Worm (Caenorhabditis elegans) whole organism, L1 larva: ENCODE data around the gene tftc-3.

ENCODE experiments used
- C04F5.9 ChIP-seq: sonication (generic microtip); optimal IDR thresholded peaks from 2 replicates; lab custom pipeline; 2016; ENCODE audit warnings: missing genetic modification characterization, missing compliant biosample characterization
- C16A3.4 ChIP-seq: fragments of 150-350 bp; optimal IDR thresholded peaks from 2 replicates; lab custom pipeline; 2014; ENCODE audit warnings: missing biosample characterization, missing genetic modification characterization
- C34B4.2 ChIP-seq: sonication (generic microtip); optimal IDR thresholded peaks from 2 replicates; lab custom pipeline; 2017; ENCODE audit warnings: mild to moderate bottlenecking, missing genetic modification characterization, missing compliant biosample characterization
- aha-1 ChIP-seq: fragments of 150-350 bp; optimal IDR thresholded peaks from 2 replicates; lab custom pipeline; 2014; ENCODE audit warnings: missing biosample characterization, missing genetic modification characterization
- alr-1 ChIP-seq: fragments of 200-800 bp; sonication (Bioruptor generic); optimal IDR thresholded peaks from 2 replicates; lab custom pipeline; 2018; ENCODE audit warnings: borderline replicate concordance, mild to moderate bottlenecking, missing genetic modification characterization, missing compliant biosample characterization
- aly-2 ChIP-seq: fragments of 150-350 bp; optimal IDR thresholded peaks from 2 replicates; lab custom pipeline; 2014; ENCODE audit warnings: missing biosample characterization, missing genetic modification characterization
- blmp-1 ChIP-seq: fragments of 150-350 bp; optimal IDR thresholded peaks from 2 replicates; lab custom pipeline; 2014; ENCODE audit warnings: missing biosample characterization, missing genetic modification characterization
- ceh-8 ChIP-seq: fragments of 200-800 bp; sonication (Bioruptor generic); optimal IDR thresholded peaks from 2 replicates; lab custom pipeline; 2018; ENCODE audit warnings: mild to moderate bottlenecking, missing genetic modification characterization, moderate library complexity, missing compliant biosample characterization
- ceh-82 ChIP-seq, 3 experiments: fragments of 150-350 bp in 1 of 3; sonication (generic microtip) in 2 of 3; optimal IDR thresholded peaks; 2 replicates each; lab custom pipeline; 2014 to 2017; ENCODE audit warnings: missing biosample characterization in 3 of 3, missing genetic modification characterization in 3 of 3
- ceh-90 ChIP-seq: sonication (generic microtip); optimal IDR thresholded peaks from 2 replicates; lab custom pipeline; 2016; ENCODE audit warnings: missing genetic modification characterization, missing compliant biosample characterization
- dpl-1 ChIP-seq, 3 experiments: fragments of 150-350 bp in 2 of 3; sonication (generic microtip) in 1 of 3; optimal IDR thresholded peaks; 2 replicates each; lab custom pipeline; 2014 to 2017; ENCODE audit warnings: missing biosample characterization in 3 of 3, missing genetic modification characterization in 3 of 3, missing genetic modification reagents in 3 of 3
- efl-3 ChIP-seq: fragments of 200-800 bp; sonication (Bioruptor generic); optimal IDR thresholded peaks from 2 replicates; lab custom pipeline; 2018; ENCODE audit warnings: mild to moderate bottlenecking, missing genetic modification characterization, missing compliant biosample characterization
- egl-13 ChIP-seq: sonication (generic microtip); optimal IDR thresholded peaks from 2 replicates; lab custom pipeline; 2016; ENCODE audit warnings: missing genotype, missing genetic modification reagents, missing genetic modification characterization, missing compliant biosample characterization
- egl-27 ChIP-seq, 2 experiments: fragments of 150-350 bp in 1 of 2; sonication (generic microtip); optimal IDR thresholded peaks; 3 replicates each; lab custom pipeline; 2017 to 2018; ENCODE audit warnings: missing biosample characterization in 2 of 2, missing genetic modification characterization in 2 of 2, missing genetic modification reagents in 2 of 2
- elt-2 ChIP-seq: sonication (generic microtip); optimal IDR thresholded peaks from 2 replicates; lab custom pipeline; 2016; ENCODE audit warnings: missing genetic modification characterization, mild to moderate bottlenecking, inconsistent platforms, missing compliant biosample characterization, missing genetic modification reagents
- ets-5 ChIP-seq: fragments of 200-800 bp; sonication (Bioruptor generic); IDR thresholded peaks from 2 replicates; pipeline ENCODE4 v1.3.6; 2022; ENCODE audit warnings: missing genetic modification characterization, missing compliant biosample characterization
- fkh-10 ChIP-seq: sonication (generic microtip); optimal IDR thresholded peaks from 2 replicates; lab custom pipeline; 2017; ENCODE audit warnings: missing biosample characterization, missing genetic modification reagents, missing genetic modification characterization
- fkh-8 ChIP-seq: sonication (generic microtip); optimal IDR thresholded peaks from 2 replicates; lab custom pipeline; 2016; ENCODE audit warnings: mild to moderate bottlenecking, missing genetic modification characterization, missing compliant biosample characterization
- hlh-17 ChIP-seq: fragments of 200-800 bp; sonication (Bioruptor generic); optimal IDR thresholded peaks from 2 replicates; lab custom pipeline; 2018; ENCODE audit warnings: missing genetic modification characterization, mild to moderate bottlenecking, missing compliant biosample characterization, moderate library complexity, borderline replicate concordance
- hpl-2 ChIP-seq: fragments of 150-350 bp; optimal IDR thresholded peaks from 2 replicates; lab custom pipeline; 2014; ENCODE audit warnings: missing biosample characterization, missing genetic modification reagents, missing genetic modification characterization
- irx-1 ChIP-seq: sonication (generic microtip); optimal IDR thresholded peaks from 2 replicates; lab custom pipeline; 2016; ENCODE audit warnings: missing genetic modification characterization, missing compliant biosample characterization
- isw-1 ChIP-seq: fragments of 200-800 bp; sonication (Bioruptor generic); IDR thresholded peaks from 2 replicates; pipeline ENCODE4 v1.3.6; 2022; ENCODE audit warnings: missing genetic modification characterization, missing compliant biosample characterization
- lin-14 ChIP-seq: fragments of 200-800 bp; sonication (Bioruptor generic); optimal IDR thresholded peaks from 2 replicates; lab custom pipeline; 2018; ENCODE audit warnings: mild to moderate bottlenecking, missing genetic modification characterization, moderate library complexity, missing compliant biosample characterization
- lsy-2 ChIP-seq, 2 experiments: fragments of 150-350 bp; optimal IDR thresholded peaks; 2 replicates each; lab custom pipeline; 2014; ENCODE audit warnings: missing biosample characterization in 2 of 2, missing genetic modification characterization in 2 of 2
- mab-9 ChIP-seq: fragments of 200-800 bp; sonication (Bioruptor generic); IDR thresholded peaks from 2 replicates; pipeline ENCODE4 v1.3.6; 2022; ENCODE audit warnings: missing genetic modification reagents, missing genetic modification characterization, missing compliant biosample characterization
- mdl-1 ChIP-seq, 2 experiments: fragments of 150-350 bp; optimal IDR thresholded peaks; 2 replicates each; lab custom pipeline; 2014 to 2017; ENCODE audit warnings: missing biosample characterization in 2 of 2, missing genetic modification characterization in 2 of 2, inconsistent platforms in 1 of 2
- mef-2 ChIP-seq: fragments of 150-350 bp; optimal IDR thresholded peaks from 2 replicates; lab custom pipeline; 2014; ENCODE audit warnings: missing biosample characterization, missing genetic modification characterization
- nhr-12 ChIP-seq: sonication (generic microtip); optimal IDR thresholded peaks from 2 replicates; lab custom pipeline; 2017; ENCODE audit warnings: missing biosample characterization, missing genetic modification characterization
- nhr-19 ChIP-seq: fragments of 200-800 bp; sonication (Bioruptor generic); conservative IDR thresholded peaks from 2 replicates; pipeline ENCODE4 v1.3.6; 2022; ENCODE audit warnings: missing genetic modification characterization, missing compliant biosample characterization
- nhr-20 ChIP-seq: sonication (generic microtip); optimal IDR thresholded peaks from 2 replicates; lab custom pipeline; 2016; ENCODE audit warnings: mild to moderate bottlenecking, missing genetic modification characterization, missing compliant biosample characterization
- nhr-237 ChIP-seq: fragments of 150-350 bp; optimal IDR thresholded peaks from 2 replicates; lab custom pipeline; 2014; ENCODE audit warnings: missing biosample characterization, missing genetic modification characterization
- nhr-28 ChIP-seq: fragments of 150-350 bp; optimal IDR thresholded peaks from 2 replicates; lab custom pipeline; 2014; ENCODE audit warnings: missing biosample characterization, missing genetic modification characterization
- nhr-47 ChIP-seq: sonication (generic microtip); optimal IDR thresholded peaks from 2 replicates; lab custom pipeline; 2016; ENCODE audit warnings: mild to moderate bottlenecking, missing genetic modification characterization, moderate library complexity, missing compliant biosample characterization
- nhr-71 ChIP-seq: sonication (generic microtip); optimal IDR thresholded peaks from 2 replicates; lab custom pipeline; 2016; ENCODE audit warnings: mild to moderate bottlenecking, missing genetic modification characterization, moderate library complexity, missing compliant biosample characterization
- nhr-76 ChIP-seq: sonication (generic microtip); optimal IDR thresholded peaks from 2 replicates; lab custom pipeline; 2017; ENCODE audit warnings: missing biosample characterization, missing genetic modification characterization
- nhr-77 ChIP-seq: fragments of 150-350 bp; optimal IDR thresholded peaks from 2 replicates; lab custom pipeline; 2014; ENCODE audit warnings: missing biosample characterization, missing genetic modification characterization
- nhr-90 ChIP-seq: sonication (generic microtip); optimal IDR thresholded peaks from 2 replicates; lab custom pipeline; 2016; ENCODE audit warnings: mild to moderate bottlenecking, missing genetic modification characterization, missing compliant biosample characterization; ENCODE audit not compliant: poor library complexity
- pag-3 ChIP-seq: sonication (generic microtip); optimal IDR thresholded peaks from 2 replicates; lab custom pipeline; 2017; ENCODE audit warnings: missing genetic modification characterization, mild to moderate bottlenecking, missing compliant biosample characterization, antibody characterized with exemption, borderline replicate concordance; ENCODE audit not compliant: insufficient read depth
- pax-3 ChIP-seq: fragments of 200-800 bp; sonication (Bioruptor generic); optimal IDR thresholded peaks from 2 replicates; lab custom pipeline; 2018; ENCODE audit warnings: mild to moderate bottlenecking, missing genetic modification characterization, moderate library complexity, missing compliant biosample characterization
- pqm-1 ChIP-seq: sonication (generic microtip); optimal IDR thresholded peaks from 3 replicates; lab custom pipeline; 2017; ENCODE audit warnings: missing biosample characterization, missing genetic modification characterization
- skn-1 ChIP-seq: fragments of 150-350 bp; optimal IDR thresholded peaks from 2 replicates; lab custom pipeline; 2014; ENCODE audit warnings: missing biosample characterization, missing genetic modification characterization
- snpc-4 ChIP-seq: fragments of 150-350 bp; optimal IDR thresholded peaks from 2 replicates; lab custom pipeline; 2014; ENCODE audit warnings: missing biosample characterization, missing genetic modification characterization
- snu-23 ChIP-seq: sonication (generic microtip); optimal IDR thresholded peaks from 2 replicates; lab custom pipeline; 2016; ENCODE audit warnings: missing genetic modification characterization, missing compliant biosample characterization
- sox-4 ChIP-seq: sonication (generic microtip); optimal IDR thresholded peaks from 2 replicates; lab custom pipeline; 2016; ENCODE audit warnings: missing genetic modification characterization, missing compliant biosample characterization
- sptf-1 ChIP-seq: fragments of 150-350 bp; optimal IDR thresholded peaks from 2 replicates; lab custom pipeline; 2014; ENCODE audit warnings: missing biosample characterization, missing genetic modification characterization
- sup-37 ChIP-seq: fragments of 200-800 bp; sonication (Bioruptor generic); optimal IDR thresholded peaks from 2 replicates; lab custom pipeline; 2018; ENCODE audit warnings: mild to moderate bottlenecking, missing genetic modification characterization, missing compliant biosample characterization
- tbx-2 ChIP-seq: sonication (generic microtip); optimal IDR thresholded peaks from 2 replicates; lab custom pipeline; 2016; ENCODE audit warnings: missing genetic modification characterization, missing compliant biosample characterization
- tlp-1 ChIP-seq: fragments of 150-350 bp; optimal IDR thresholded peaks from 2 replicates; lab custom pipeline; 2014; ENCODE audit warnings: missing biosample characterization, missing genetic modification characterization
- unc-130 ChIP-seq: fragments of 150-350 bp; optimal IDR thresholded peaks from 2 replicates; lab custom pipeline; 2017; ENCODE audit warnings: missing biosample characterization, missing genetic modification characterization, inconsistent platforms
- unc-30 ChIP-seq: sonication (generic microtip); optimal IDR thresholded peaks from 2 replicates; lab custom pipeline; 2017; ENCODE audit warnings: missing biosample characterization, missing genetic modification characterization
- unc-86 ChIP-seq: sonication (generic microtip); optimal IDR thresholded peaks from 2 replicates; lab custom pipeline; 2016; ENCODE audit warnings: missing genetic modification characterization, missing compliant biosample characterization
- unc-98 ChIP-seq: fragments of 200-800 bp; sonication (Bioruptor generic); IDR thresholded peaks from 2 replicates; pipeline ENCODE4 v1.3.6; 2022; ENCODE audit warnings: missing genetic modification characterization, missing compliant biosample characterization
- vab-15 ChIP-seq: sonication (generic microtip); optimal IDR thresholded peaks from 2 replicates; lab custom pipeline; 2017; ENCODE audit warnings: missing genotype, mild to moderate bottlenecking, missing genetic modification characterization, missing compliant biosample characterization
- zip-4 ChIP-seq: fragments of 200-800 bp; sonication (Bioruptor generic); optimal IDR thresholded peaks from 2 replicates; lab custom pipeline; 2018; ENCODE audit warnings: mild to moderate bottlenecking, missing genetic modification characterization, moderate library complexity, missing compliant biosample characterization

tftc-3 gene

DNA sequence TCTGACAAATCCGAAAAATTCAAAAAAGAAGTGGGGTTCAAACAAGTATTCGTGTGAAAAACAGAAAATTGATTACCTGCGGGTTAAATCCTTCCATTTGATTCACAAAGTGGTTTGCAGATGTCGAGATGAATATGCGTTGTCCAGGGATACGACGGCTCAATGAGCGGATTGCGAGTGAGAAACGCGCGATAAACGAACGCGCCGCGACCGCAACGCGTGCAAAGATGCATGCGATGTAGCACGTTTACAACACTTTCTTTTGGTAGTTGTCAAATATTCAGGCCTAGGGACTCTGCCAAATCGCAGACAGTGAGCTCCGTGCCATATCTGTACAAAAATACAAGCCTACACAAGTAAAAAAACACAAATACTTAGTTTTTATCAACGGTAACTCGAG is 28.5 kb upstream of the tftc-3 start, which contains the start of gene fubl-1:
fubl-1 (minus strand) TSS at position 202 of the 400 bp plus-strand sequence.
- TF ChIP-seq nhr-237 (tag; lab: Kevin White, UChicago) (no peak), snu-23 (peak; percentile 18), blmp-1 (peak; percentile 13), pax-3 (no peak), ets-5 (GFP tag; lab: Robert Waterston, UW) (no peak), nhr-20 (no peak), nhr-19 (GFP tag; lab: Robert Waterston, UW) (no peak), tlp-1 (no peak), unc-130 (tag; lab: Kevin White, UChicago) (no peak), nhr-76 (tag; lab: Kevin White, UChicago) (no peak), ceh-8 (GFP tag; lab: Kevin White, UChicago) (no peak), fkh-10 (no peak), elt-2 (no peak), sptf-1 (tag; lab: Kevin White, UChicago) (no peak), nhr-71 (tag; lab: Kevin White, UChicago) (peak; percentile 24), aha-1 (tag; lab: Kevin White, UChicago) (no peak), dpl-1 (GFP tag; optimal IDR thresholded peaks at IDR 0.05; lab: Kevin White, UChicago) (peak in 2 of 3 experiments; percentile 41 to 62), lsy-2 (tag; optimal IDR thresholded peaks at IDR 0.05; lab: Kevin White, UChicago) (peak; percentile 9 to 58), skn-1 (tag; lab: Kevin White, UChicago) (peak; percentile 28), ceh-90 (tag; lab: Kevin White, UChicago) (no peak), sup-37 (no peak), egl-13 (tag; lab: Kevin White, UChicago) (no peak), tbx-2 (tag; lab: Kevin White, UChicago) (no peak), zip-4 (GFP tag; lab: Kevin White, UChicago) (no peak), unc-86 (tag; lab: Kevin White, UChicago) (no peak), nhr-12 (no peak), C16A3.4 (peak; percentile 8), nhr-28 (tag; lab: Kevin White, UChicago) (no peak), vab-15 (tag; lab: Kevin White, UChicago) (no peak), lin-14 (peak; percentile 43), nhr-47 (no peak), efl-3 (no peak), C34B4.2 (tag; lab: Kevin White, UChicago) (no peak), aly-2 (tag; lab: Kevin White, UChicago) (no peak), unc-98 (GFP tag; lab: Robert Waterston, UW) (no peak), alr-1 (no peak), isw-1 (GFP tag; lab: Robert Waterston, UW) (no peak), egl-27 (tag; optimal IDR thresholded peaks at IDR 0.05; lab: Kevin White, UChicago) (no peak), sox-4 (tag; lab: Kevin White, UChicago) (no peak), ceh-82 (tag; optimal IDR thresholded peaks at IDR 0.05; lab: Kevin White, UChicago) (peak in 1 of 3 experiments; percentile 61), snpc-4 (no peak), fkh-8 (tag; lab: Kevin White, UChicago) (peak; percentile 74), nhr-77 (tag; lab: Kevin White, UChicago) (no peak), mdl-1 (tag; optimal IDR thresholded peaks at IDR 0.05; lab: Kevin White, UChicago) (no peak), mab-9 (GFP tag; lab: Robert Waterston, UW) (no peak), C04F5.9 (tag; lab: Kevin White, UChicago) (no peak), pag-3 (tag; lab: Kevin White, UChicago) (no peak), pqm-1 (tag; lab: Kevin White, UChicago) (no peak), unc-30 (no peak), mef-2 (no peak), irx-1 (tag; lab: Kevin White, UChicago) (no peak), hlh-17 (GFP tag; lab: Kevin White, UChicago) (no peak), hpl-2 (GFP tag; lab: Kevin White, UChicago) (no peak), nhr-90 (tag; lab: Kevin White, UChicago) (no peak)
